Worm (Caenorhabditis elegans): ENCODE measurements around the gene R10E4.1.

The R10E4.1 gene

DNA sequence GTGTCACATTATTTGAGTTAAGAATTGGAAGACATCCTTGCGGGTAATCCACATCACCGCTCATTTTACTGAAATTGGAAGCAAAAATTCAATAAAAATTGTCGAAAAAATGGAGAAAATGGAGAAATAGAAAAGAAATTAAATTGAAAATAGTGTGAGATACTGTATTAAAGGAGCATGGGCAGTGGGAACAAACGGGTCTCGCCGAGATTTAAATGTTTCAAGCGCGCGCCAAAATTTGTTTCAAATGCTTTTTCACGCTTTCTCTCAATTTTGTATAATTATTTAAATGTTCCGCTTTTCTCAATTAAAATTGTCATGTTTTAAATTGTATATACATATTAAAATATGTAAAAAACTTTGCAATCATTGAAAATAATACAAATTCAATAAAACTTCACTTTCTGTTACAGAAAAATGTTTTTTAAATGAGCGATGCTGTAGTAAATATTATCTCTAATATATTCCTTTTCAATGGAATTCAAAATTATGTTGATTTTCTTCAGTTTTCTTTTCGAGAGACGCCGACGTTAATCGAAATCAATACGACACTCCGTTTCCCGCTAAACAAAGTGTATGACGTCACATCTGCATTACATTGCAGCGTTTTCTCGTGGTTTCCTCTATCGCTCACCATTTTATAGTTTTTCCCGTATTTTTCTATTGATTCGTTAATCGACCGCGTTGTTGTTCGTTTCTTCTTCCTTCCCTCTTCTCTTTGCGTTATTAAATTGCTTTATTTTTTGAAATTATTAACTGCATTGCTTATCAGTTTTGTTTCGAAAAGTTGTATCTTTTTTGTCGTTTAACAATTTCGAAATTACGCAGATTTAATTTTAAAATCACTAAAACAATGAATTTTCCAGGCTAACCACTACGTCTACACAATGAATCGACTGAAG is 43.8 kb downstream of the R10E4.1 start, which contains the start of the genes evl-14 and dcn-1 (continued):
- TF ChIP-seq Y22D7AL.16 (tag; optimal IDR thresholded peaks at IDR 0.05) (no peak), npax-4 (tag; optimal IDR thresholded peaks at IDR 0.05) (no peak), ref-2 (tag; optimal IDR thresholded peaks at IDR 0.05) (no peak), nfya-1 (tag; optimal IDR thresholded peaks at IDR 0.05) (peak; percentile 27), sox-4 (tag; optimal IDR thresholded peaks at IDR 0.05) (no peak), ceh-9 (tag; optimal IDR thresholded peaks at IDR 0.05) (no peak), ceh-6 (GFP tag; optimal IDR thresholded peaks at IDR 0.05) (no peak), unc-86 (tag; optimal IDR thresholded peaks at IDR 0.05) (no peak), syd-9 (tag; optimal IDR thresholded peaks at IDR 0.05) (no peak), ama-1 (optimal IDR thresholded peaks at IDR 0.05) (no peak), eyg-1 (tag; optimal IDR thresholded peaks at IDR 0.05) (no peak), pros-1 (tag; optimal IDR thresholded peaks at IDR 0.05) (no peak), K02D7.2 (tag; optimal IDR thresholded peaks at IDR 0.05) (no peak), ttx-3 (tag; optimal IDR thresholded peaks at IDR 0.05) (no peak), mec-3 (tag; optimal IDR thresholded peaks at IDR 0.05; ENCODE audit: borderline replicate concordance) (no peak), odd-2 (tag; optimal IDR thresholded peaks at IDR 0.05) (no peak), lim-6 (tag; optimal IDR thresholded peaks at IDR 0.05) (no peak), ets-4 (tag; optimal IDR thresholded peaks at IDR 0.05) (no peak), pha-4 (tag; optimal IDR thresholded peaks at IDR 0.05) (no peak), ceh-19 (GFP tag; optimal IDR thresholded peaks at IDR 0.05) (no peak), ceh-48 (tag; optimal IDR thresholded peaks at IDR 0.05) (peak; percentile 63), sdc-2 (tag; optimal IDR thresholded peaks at IDR 0.05) (no peak), zip-5 (tag; optimal IDR thresholded peaks at IDR 0.05) (no peak), lin-11 (tag; optimal IDR thresholded peaks at IDR 0.05) (no peak), ceh-45 (GFP tag; IDR thresholded peaks at IDR 0.05) (no peak), pax-1 (tag; optimal IDR thresholded peaks at IDR 0.05) (peak; percentile 67), unc-42 (tag; optimal IDR thresholded peaks at IDR 0.05) (no peak), ceh-22 (tag; optimal IDR thresholded peaks at IDR 0.05) (no peak), ceh-14 (tag; optimal IDR thresholded peaks at IDR 0.05) (no peak), rnt-1 (tag; optimal IDR thresholded peaks at IDR 0.05) (no peak)

ce11 chrIII:4314502-4314901 is 45.0 kb downstream of the R10E4.1 start:
- TF ChIP-seq madf-2 (tag; optimal IDR thresholded peaks at IDR 0.05) (no peak), hlh-6 (tag; optimal IDR thresholded peaks at IDR 0.05) (no peak), sox-4 (tag; optimal IDR thresholded peaks at IDR 0.05) (no peak), ama-1 (optimal IDR thresholded peaks at IDR 0.05) (no peak), syd-9 (tag; optimal IDR thresholded peaks at IDR 0.05) (no peak), ceh-30 (tag; optimal IDR thresholded peaks at IDR 0.05) (no peak), pros-1 (tag; optimal IDR thresholded peaks at IDR 0.05) (no peak), tbx-2 (tag; optimal IDR thresholded peaks at IDR 0.05) (no peak), dve-1 (tag; optimal IDR thresholded peaks at IDR 0.05) (no peak), che-1 (tag; optimal IDR thresholded peaks at IDR 0.05) (no peak), F13H6.1 (tag; optimal IDR thresholded peaks at IDR 0.05) (no peak), pha-4 (tag; optimal IDR thresholded peaks at IDR 0.05) (no peak), T23F11.4 (GFP tag; optimal IDR thresholded peaks at IDR 0.05) (no peak), ref-2 (tag; optimal IDR thresholded peaks at IDR 0.05) (no peak), ceh-2 (tag; optimal IDR thresholded peaks at IDR 0.05) (no peak)

All from whole organism, late embryonic.